Fruit fly (Drosophila melanogaster): ENCODE results near the gene CG13032.

The CG13032 gene

DNA sequence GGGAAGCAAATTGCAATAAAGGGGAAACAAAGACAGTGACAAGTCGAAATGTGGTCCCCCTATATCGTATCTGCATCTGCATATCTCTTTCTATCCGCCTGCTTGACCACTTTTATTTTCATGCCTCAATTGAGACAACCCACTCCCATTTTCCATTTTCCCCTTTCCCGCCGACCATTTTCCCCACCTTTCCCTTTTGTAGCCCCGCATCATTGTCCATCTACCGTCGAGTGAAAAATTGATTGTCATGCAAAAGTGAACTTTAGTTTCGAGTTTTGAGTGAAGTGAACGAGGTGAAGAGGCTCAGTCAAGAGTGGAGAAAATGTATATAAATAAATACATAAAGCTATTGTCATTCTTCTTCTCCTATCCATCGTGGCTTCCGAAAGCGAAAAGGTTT, 30.5 kb downstream of the CG13032 start:
- TF ChIP-seq Eip78C (GFP tag) = peak; percentile 40
- TF ChIP-seq Eip93F (GFP tag; optimal IDR thresholded peaks at IDR 0.05) = no peak

DNA sequence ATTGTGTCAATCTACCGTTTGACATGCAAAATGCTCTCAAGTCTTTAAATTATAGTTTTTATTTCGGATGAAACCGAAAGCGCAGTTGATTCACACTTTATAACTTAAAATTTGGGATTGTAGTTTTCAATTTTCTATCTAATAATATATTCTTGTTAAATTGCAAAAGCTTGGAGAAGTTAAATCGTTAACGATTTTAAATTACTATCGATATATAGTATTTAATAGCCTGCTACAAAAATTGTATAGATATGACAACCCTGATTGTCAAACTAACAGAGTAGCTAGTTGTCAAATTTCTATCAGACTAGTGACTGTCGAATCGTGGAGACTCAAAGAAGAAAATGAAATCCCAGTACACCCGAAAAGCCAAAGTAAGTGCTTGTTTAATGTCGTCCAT, 30.9 kb downstream of the CG13032 start, which contains the start of gene CG9692:
Gene CG9692 (plus strand): TSS at position 301 of the 400 bp plus-strand sequence.
- TF ChIP-seq dsx (GFP tag; optimal IDR thresholded peaks at IDR 0.05; ENCODE audit: poor library complexity, severe bottlenecking) (no peak), Sox14 (GFP tag; optimal IDR thresholded peaks at IDR 0.05) (no peak), lz (GFP tag; optimal IDR thresholded peaks at IDR 0.05) (no peak), CG7368 (GFP tag; optimal IDR thresholded peaks at IDR 0.05) (no peak)

DNA sequence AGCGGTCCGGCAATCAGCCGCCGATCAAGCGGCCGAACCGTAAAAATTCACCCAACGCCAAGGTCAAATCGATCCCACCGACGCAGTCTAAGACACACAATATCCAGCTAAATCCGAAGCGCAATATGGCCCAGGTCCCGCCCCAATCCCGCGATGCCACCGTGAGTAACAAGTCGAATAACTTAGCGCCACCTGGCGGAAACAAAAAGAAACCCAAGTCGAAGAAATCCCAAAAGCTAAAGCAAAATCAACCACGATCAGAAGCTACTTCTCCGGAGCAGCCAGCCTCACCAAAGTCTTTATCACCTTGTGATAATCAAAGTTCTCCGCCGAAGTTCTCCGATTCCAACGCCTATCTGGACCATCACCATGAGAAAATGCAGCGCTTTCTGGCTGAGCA, 31.9 kb downstream of the CG13032 start:
- TF ChIP-seq Hr39 (GFP tag; optimal IDR thresholded peaks at IDR 0.05) (no peak), svp (GFP tag) (no peak), CG6808 (GFP tag; optimal IDR thresholded peaks at IDR 0.05) (no peak), Ets96B (tag; optimal IDR thresholded peaks at IDR 0.05) (no peak), net (GFP tag; optimal IDR thresholded peaks at IDR 0.05) (no peak)

DNA sequence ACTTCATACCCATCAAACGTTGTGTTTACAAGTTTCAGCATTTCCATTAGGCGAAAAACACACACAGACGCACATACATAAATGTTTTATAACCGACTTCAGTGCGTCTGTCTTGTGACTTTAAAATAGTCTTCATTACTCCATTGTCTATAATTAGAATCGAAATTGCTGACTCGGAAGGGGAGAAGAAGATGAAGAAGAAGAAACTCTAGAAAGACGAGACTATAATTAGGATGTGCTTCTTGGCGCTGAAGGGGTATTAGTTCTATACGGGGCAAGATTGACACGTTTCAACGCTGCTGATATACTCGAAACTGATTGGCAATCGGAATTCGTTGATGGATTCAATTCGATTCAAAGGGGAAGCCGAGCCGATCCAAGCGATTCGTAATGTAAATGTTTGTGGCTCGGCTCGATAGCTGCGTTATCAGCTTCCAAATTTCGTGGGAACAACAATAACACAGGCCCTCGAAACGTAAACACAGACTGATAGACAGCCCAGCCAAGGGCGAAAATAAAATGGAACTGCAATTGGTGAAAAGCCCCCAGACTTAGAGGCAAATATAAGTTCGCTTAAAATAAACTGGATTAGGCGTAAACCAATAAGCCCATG, 35.1 kb downstream of the CG13032 start:
- TF ChIP-seq fd59A (GFP tag; optimal IDR thresholded peaks at IDR 0.05) (no peak), fkh (GFP tag; optimal IDR thresholded peaks at IDR 0.05) (peak; percentile 74), spab (GFP tag; optimal IDR thresholded peaks at IDR 0.05) (no peak), CG11294 (GFP tag; IDR thresholded peaks at IDR 0.05) (no peak)

DNA sequence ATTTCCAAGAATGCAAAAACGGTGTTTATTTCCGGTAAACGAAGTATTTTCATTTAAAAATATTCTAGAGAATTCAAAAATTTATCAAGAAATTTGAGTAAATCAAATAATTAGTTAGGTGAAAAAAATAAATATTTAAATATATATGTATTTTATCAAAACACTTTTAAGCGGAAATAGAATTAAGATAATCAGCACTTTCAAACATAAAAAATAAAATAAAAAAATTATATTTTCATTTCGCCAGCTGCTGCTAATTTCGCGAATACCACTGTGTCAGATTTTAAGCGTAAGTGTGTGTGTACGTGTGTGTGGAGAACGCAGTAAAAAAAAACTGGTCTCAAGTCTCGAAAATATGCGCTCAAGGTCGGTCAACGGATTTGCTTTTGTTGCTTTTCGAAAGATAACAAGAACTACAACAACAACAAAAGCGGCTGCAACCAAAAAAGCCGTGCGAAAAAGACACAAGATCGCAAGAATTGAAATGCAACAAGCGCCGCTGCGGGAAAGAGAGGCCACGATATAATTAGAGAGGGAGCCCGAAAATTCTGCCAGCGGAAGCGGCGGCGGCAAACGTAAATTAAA, 36.0 kb downstream of the CG13032 start:
- TF ChIP-seq CG6163 (GFP tag; IDR thresholded peaks at IDR 0.05) (peak; percentile 7; the same call in 1 of the 3 replicates), fkh (GFP tag; optimal IDR thresholded peaks at IDR 0.05) (no peak), CG6792 (GFP tag; optimal IDR thresholded peaks at IDR 0.05) (no peak), Sox102F (GFP tag; optimal IDR thresholded peaks at IDR 0.05) (no peak), eg (GFP tag; IDR thresholded peaks at IDR 0.05) (peak; percentile 48; the same call in 2 of the 3 replicates), CG32006 (GFP tag; optimal IDR thresholded peaks at IDR 0.05) (no peak), net (GFP tag; optimal IDR thresholded peaks at IDR 0.05) (no peak), Eip93F (GFP tag; optimal IDR thresholded peaks at IDR 0.05) (peak; percentile 1), Sox14 (GFP tag; optimal IDR thresholded peaks at IDR 0.05) (no peak), pdm3 (GFP tag; optimal IDR thresholded peaks at IDR 0.05) (no peak), Hr4 (GFP tag; optimal IDR thresholded peaks at IDR 0.05) (no peak), salr (GFP tag; optimal IDR thresholded peaks at IDR 0.05) (no peak), Met (GFP tag; optimal IDR thresholded peaks at IDR 0.05) (no peak), fd85E (GFP tag; optimal IDR thresholded peaks at IDR 0.05) (no peak), CG3919 (GFP tag; optimal IDR thresholded peaks at IDR 0.05) (no peak), CG11902 (GFP tag; optimal IDR thresholded peaks at IDR 0.05) (no peak), CG10631 (GFP tag; optimal IDR thresholded peaks at IDR 0.05) (no peak), CG15336 (GFP tag; IDR thresholded peaks at IDR 0.05) (peak; percentile 34), Sox15 (GFP tag; optimal IDR thresholded peaks at IDR 0.05) (no peak), CG10669 (GFP tag; optimal IDR thresholded peaks at IDR 0.05) (no peak), acj6 (GFP tag; optimal IDR thresholded peaks at IDR 0.05) (peak; percentile 13), esn (GFP tag; optimal IDR thresholded peaks at IDR 0.05) (no peak), dsx (GFP tag; optimal IDR thresholded peaks at IDR 0.05; ENCODE audit: poor library complexity, severe bottlenecking) (no peak), CG6808 (GFP tag; optimal IDR thresholded peaks at IDR 0.05) (no peak), Lpt (GFP tag; optimal IDR thresholded peaks at IDR 0.05) (no peak), Hr39 (GFP tag; optimal IDR thresholded peaks at IDR 0.05) (peak; percentile 45), CG1621 (tag; optimal IDR thresholded peaks at IDR 0.05) (no peak), lz (GFP tag; optimal IDR thresholded peaks at IDR 0.05) (no peak), CG8632 (GFP tag; optimal IDR thresholded peaks at IDR 0.05) (peak; percentile 18), CG8319 (GFP tag; optimal IDR thresholded peaks at IDR 0.05) (no peak), CG6276 (GFP tag; optimal IDR thresholded peaks at IDR 0.05) (no peak), Ets96B (tag; optimal IDR thresholded peaks at IDR 0.05) (no peak), CG11762 (GFP tag; optimal IDR thresholded peaks at IDR 0.05; ENCODE audit: insufficient read depth) (no peak), Eip78C (GFP tag) (peak; percentile 83), CG9139 (GFP tag; optimal IDR thresholded peaks at IDR 0.05) (no peak), topi (GFP tag; optimal IDR thresholded peaks at IDR 0.05) (no peak), CG11294 (GFP tag; IDR thresholded peaks at IDR 0.05) (no peak)
